Fruit fly (Drosophila melanogaster): ENCODE data around the gene CG32512.

CG32512 gene

DNA sequence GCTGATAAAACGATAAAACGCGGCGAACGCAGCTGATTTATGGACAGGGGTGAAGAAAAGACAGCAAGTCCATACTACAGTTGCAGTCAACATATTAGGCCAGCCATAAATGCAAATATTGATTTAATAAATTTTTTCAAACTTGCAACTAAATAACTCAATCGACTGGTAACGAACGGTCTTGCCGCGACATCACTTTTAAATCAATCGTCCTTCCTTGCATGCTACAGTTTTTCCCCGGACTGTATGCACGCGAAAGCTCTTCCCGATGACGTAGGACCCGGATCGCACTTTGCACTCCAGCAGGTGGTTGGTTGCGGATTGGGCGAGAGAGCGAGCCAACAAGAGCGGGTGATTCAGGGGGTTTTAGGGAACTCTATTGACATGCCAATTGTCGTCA lies 2.4 kb downstream of the CG32512 start (continued):
- TF ChIP-seq D (optimal IDR thresholded peaks at IDR 0.05) (no peak), D (GFP tag; optimal IDR thresholded peaks at IDR 0.05) (no peak), ase (GFP tag; IDR thresholded peaks at IDR 0.05) (0 out of 3 replicates have a peak, but pooled peaks have one; percentile 7), CG8388 (GFP tag; optimal IDR thresholded peaks at IDR 0.05) (no peak), CG2116 (GFP tag; optimal IDR thresholded peaks at IDR 0.05) (no peak), gem (tag; optimal IDR thresholded peaks at IDR 0.05) (peak; percentile 1), CG10543 (GFP tag; optimal IDR thresholded peaks at IDR 0.05) (no peak), CG6765 (GFP tag; optimal IDR thresholded peaks at IDR 0.05) (no peak), gcm2 (GFP tag; optimal IDR thresholded peaks at IDR 0.05) (no peak), az2 (GFP tag; optimal IDR thresholded peaks at IDR 0.05) (no peak), bowl (GFP tag; IDR thresholded peaks at IDR 0.05) (no peak), tgo (GFP tag; IDR thresholded peaks at IDR 0.05) (no peak), dati (GFP tag; IDR thresholded peaks at IDR 0.05) (no peak), mam (GFP tag; optimal IDR thresholded peaks at IDR 0.05) (peak; percentile 27), CG9727 (GFP tag; optimal IDR thresholded peaks at IDR 0.05) (peak; percentile 5), Hmr (GFP tag; optimal IDR thresholded peaks at IDR 0.05) (no peak), zf30C (GFP tag; optimal IDR thresholded peaks at IDR 0.05) (no peak), ken (GFP tag; IDR thresholded peaks at IDR 0.05) (0 out of 3 replicates have a peak, but pooled peaks have one; percentile 29), CG10274 (GFP tag; optimal IDR thresholded peaks at IDR 0.05) (no peak), Hr51 (GFP tag; optimal IDR thresholded peaks at IDR 0.05) (no peak), sisA (GFP tag; IDR thresholded peaks at IDR 0.05) (no peak), CG32772 (GFP tag; IDR thresholded peaks at IDR 0.05) (no peak), H2.0 (GFP tag; IDR thresholded peaks at IDR 0.05) (no peak), CG12659 (GFP tag; optimal IDR thresholded peaks at IDR 0.05) (no peak), Mrtf (GFP tag; IDR thresholded peaks at IDR 0.05) (0 out of 3 replicates have a peak, but pooled peaks have one; percentile 6), Hand (GFP tag; optimal IDR thresholded peaks at IDR 0.05) (no peak), CG13894 (tag; optimal IDR thresholded peaks at IDR 0.05) (no peak), CG8290 (GFP tag; optimal IDR thresholded peaks at IDR 0.05) (no peak), CG8290 (tag; optimal IDR thresholded peaks at IDR 0.05) (peak in 1 of 2 experiments; percentile 47), CG16779 (GFP tag; IDR thresholded peaks at IDR 0.05) (no peak), rib (GFP tag; IDR thresholded peaks at IDR 0.05) (no peak), zen2 (GFP tag; IDR thresholded peaks at IDR 0.05; ENCODE audit: partially characterized antibody) (no peak), cato (GFP tag; optimal IDR thresholded peaks at IDR 0.05; ENCODE audit: borderline replicate concordance) (no peak), repo (GFP tag; optimal IDR thresholded peaks at IDR 0.05) (no peak), CG12744 (GFP tag; optimal IDR thresholded peaks at IDR 0.05) (no peak), Asciz (GFP tag; optimal IDR thresholded peaks at IDR 0.05) (no peak), CG12769 (tag; optimal IDR thresholded peaks at IDR 0.05) (no peak), CG11456 (GFP tag; IDR thresholded peaks at IDR 0.05) (peak; percentile 64; the same call in 1 of the 3 replicates), CG32532 (GFP tag; IDR thresholded peaks at IDR 0.05) (peak; percentile 20; the same call in 1 of the 2 replicates), HLH54F (GFP tag; optimal IDR thresholded peaks at IDR 0.05) (no peak), en (GFP tag; optimal IDR thresholded peaks at IDR 0.05) (no peak), Dll (GFP tag; IDR thresholded peaks at IDR 0.05; ENCODE audit: partially characterized antibody) (no peak), onecut (GFP tag; IDR thresholded peaks at IDR 0.05) (no peak), amos (GFP tag; IDR thresholded peaks at IDR 0.05; ENCODE audit: partially characterized antibody) (no peak), CG1233 (GFP tag; optimal IDR thresholded peaks at IDR 0.05) (no peak), CG31224 (GFP tag; IDR thresholded peaks at IDR 0.05) (no peak), Stat92E (GFP tag; optimal IDR thresholded peaks at IDR 0.05) (no peak), lov (optimal IDR thresholded peaks at IDR 0.05) (no peak), lov (GFP tag; IDR thresholded peaks at IDR 0.05) (no peak), pum (GFP tag; optimal IDR thresholded peaks at IDR 0.05) (no peak), PHDP (tag; optimal IDR thresholded peaks at IDR 0.05) (no peak), Drgx (GFP tag; IDR thresholded peaks at IDR 0.05) (peak; percentile 88)

Data from whole organism, embryonic.